Worm (Caenorhabditis elegans) whole organism, mixed stage, embryonic: ENCODE measurements around the gene C23F12.4.

Experiments used
- ceh-39 ChIP-seq: fragments of 150-350 bp; optimal IDR thresholded peaks from 2 replicates; lab custom pipeline; 2014; ENCODE audit warnings: missing biosample characterization, missing genetic modification characterization
- nhr-2 ChIP-seq: fragments of 150-350 bp; optimal IDR thresholded peaks from 2 replicates; lab custom pipeline; 2014; ENCODE audit warnings: missing biosample characterization, missing genetic modification characterization
- nhr-237 ChIP-seq: fragments of 150-350 bp; optimal IDR thresholded peaks from 2 replicates; lab custom pipeline; 2014; ENCODE audit warnings: missing biosample characterization, missing genetic modification characterization
- snpc-4 ChIP-seq: fragments of 150-350 bp; optimal IDR thresholded peaks from 2 replicates; lab custom pipeline; 2014; ENCODE audit warnings: missing biosample characterization, missing genetic modification characterization
- sptf-1 ChIP-seq: sonication (generic microtip); optimal IDR thresholded peaks from 2 replicates; lab custom pipeline; 2017; ENCODE audit warnings: mild to moderate bottlenecking, missing genetic modification characterization, moderate library complexity, missing compliant biosample characterization
- unc-62 ChIP-seq: fragments of 150-350 bp; optimal IDR thresholded peaks from 2 replicates; lab custom pipeline; 2014; ENCODE audit warnings: missing biosample characterization, missing genetic modification reagents, missing genetic modification characterization

DNA sequence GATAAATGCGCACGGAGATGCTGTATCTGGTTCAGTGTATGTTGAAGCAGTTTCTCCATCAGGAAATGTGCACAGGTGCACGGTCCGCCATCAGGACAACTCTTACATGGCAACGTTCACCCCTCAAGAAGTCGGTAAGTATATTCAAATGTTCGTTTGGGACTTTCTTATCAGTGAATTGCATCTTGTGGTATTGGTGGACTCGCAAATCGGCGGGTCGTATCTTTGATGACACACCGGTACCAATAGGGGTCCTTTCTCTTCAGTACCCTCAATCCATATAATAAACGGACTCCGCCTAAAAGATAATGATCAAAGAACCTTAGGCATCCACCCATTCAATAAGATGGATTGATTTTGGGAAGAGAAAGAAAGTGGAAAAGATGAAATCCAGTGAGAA, 18.8 kb downstream of the C23F12.4 start:
- TF ChIP-seq ceh-39 (tag; lab: Kevin White, UChicago) (no peak), unc-62 (GFP tag; lab: Kevin White, UChicago) (no peak), sptf-1 (no peak), nhr-237 (tag; lab: Kevin White, UChicago) (no peak), snpc-4 (tag; lab: Kevin White, UChicago) (no peak), nhr-2 (tag; lab: Kevin White, UChicago) (no peak)
